Fruit fly (Drosophila melanogaster): ENCODE results near the gene RagA-B.

- TF ChIP-seq CG17829 (tag; optimal IDR thresholded peaks at IDR 0.05), result no peak
- TF ChIP-seq Elba2 (GFP tag; optimal IDR thresholded peaks at IDR 0.05), result no peak
- TF ChIP-seq HLH3B (GFP tag; IDR thresholded peaks at IDR 0.05), result no peak
- no peak for TF ChIP-seq ro (GFP tag; IDR thresholded peaks at IDR 0.05)
- no peak for TF ChIP-seq Myb (GFP tag; optimal IDR thresholded peaks at IDR 0.05)
These were observed 26.6 kb upstream of the RagA-B start for dm6 chr3R:9010695-9011094.
